Worm (Caenorhabditis elegans) whole organism, L2 larva: ENCODE data around the gene F22F1.3.

Source experiments
- C34F6.9 ChIP-seq: fragments of 150-350 bp; optimal IDR thresholded peaks from 2 replicates; lab custom pipeline; 2014; ENCODE audit warnings: missing biosample characterization, missing genetic modification characterization
- F13H6.1 ChIP-seq: sonication (generic microtip); optimal IDR thresholded peaks from 2 replicates; lab custom pipeline; 2016; ENCODE audit warnings: missing genetic modification characterization, missing compliant biosample characterization
- R02D3.7 ChIP-seq: fragments of 150-350 bp; optimal IDR thresholded peaks from 2 replicates; lab custom pipeline; 2014; ENCODE audit warnings: missing biosample characterization, missing genetic modification characterization
- Y55F3AM.14 ChIP-seq: fragments of 200-800 bp; sonication (Bioruptor generic); optimal IDR thresholded peaks from 2 replicates; lab custom pipeline; 2018; ENCODE audit warnings: mild to moderate bottlenecking, missing genetic modification characterization, missing compliant biosample characterization
- ZK546.5 ChIP-seq: sonication (generic microtip); optimal IDR thresholded peaks from 2 replicates; lab custom pipeline; 2017; ENCODE audit warnings: missing biosample characterization, missing genetic modification characterization
- alr-1 ChIP-seq: fragments of 150-350 bp; optimal IDR thresholded peaks from 2 replicates; lab custom pipeline; 2014; ENCODE audit warnings: missing biosample characterization, missing genetic modification characterization
- aly-2 ChIP-seq: fragments of 150-350 bp; optimal IDR thresholded peaks from 2 replicates; lab custom pipeline; 2014; ENCODE audit warnings: missing biosample characterization, missing genetic modification characterization
- ama-1 ChIP-seq: fragments of 150-350 bp; optimal IDR thresholded peaks from 2 replicates; lab custom pipeline; 2018; ENCODE audit warnings: inconsistent platforms
- blmp-1 ChIP-seq: sonication (generic microtip); optimal IDR thresholded peaks from 2 replicates; lab custom pipeline; 2017; ENCODE audit warnings: missing genetic modification characterization, mild to moderate bottlenecking, missing compliant biosample characterization, antibody characterized with exemption, moderate library complexity; ENCODE audit not compliant: insufficient read depth
- ceh-16 ChIP-seq: fragments of 150-350 bp; optimal IDR thresholded peaks from 2 replicates; lab custom pipeline; 2014; ENCODE audit warnings: missing biosample characterization, missing genetic modification characterization
- ceh-82 ChIP-seq: fragments of 150-350 bp; optimal IDR thresholded peaks from 2 replicates; lab custom pipeline; 2014; ENCODE audit warnings: missing biosample characterization, missing genetic modification characterization
- crh-2 ChIP-seq: sonication (generic microtip); optimal IDR thresholded peaks from 2 replicates; lab custom pipeline; 2017; ENCODE audit warnings: missing biosample characterization, missing genetic modification characterization
- dmd-4 ChIP-seq: sonication (generic microtip); optimal IDR thresholded peaks from 2 replicates; lab custom pipeline; 2017; ENCODE audit warnings: missing biosample characterization, missing genetic modification characterization
- egl-27 ChIP-seq: sonication (generic microtip); optimal IDR thresholded peaks from 3 replicates; lab custom pipeline; 2017; ENCODE audit warnings: missing biosample characterization, missing genetic modification reagents, missing genetic modification characterization
- elt-1 ChIP-seq: fragments of 150-350 bp; optimal IDR thresholded peaks from 2 replicates; lab custom pipeline; 2014; ENCODE audit warnings: missing biosample characterization, missing genetic modification characterization
- elt-3 ChIP-seq: sonication (generic microtip); optimal IDR thresholded peaks from 2 replicates; lab custom pipeline; 2017; ENCODE audit warnings: missing biosample characterization, missing genetic modification characterization
- fos-1 ChIP-seq: fragments of 150-350 bp; optimal IDR thresholded peaks from 2 replicates; lab custom pipeline; 2014; ENCODE audit warnings: missing biosample characterization, missing genetic modification characterization
- gmeb-1 ChIP-seq: fragments of 150-350 bp; optimal IDR thresholded peaks from 2 replicates; lab custom pipeline; 2014; ENCODE audit warnings: missing biosample characterization, missing genetic modification characterization
- lin-11 ChIP-seq: fragments of 150-350 bp; sonication (generic microtip); optimal IDR thresholded peaks from 2 replicates; lab custom pipeline; 2014; ENCODE audit warnings: missing biosample characterization, missing genetic modification characterization, inconsistent platforms, mixed read lengths
- lin-13 ChIP-seq: fragments of 150-350 bp; optimal IDR thresholded peaks from 2 replicates; lab custom pipeline; 2014; ENCODE audit warnings: missing biosample characterization, missing genetic modification reagents, missing genetic modification characterization
- lin-39 ChIP-seq: fragments of 150-350 bp; optimal IDR thresholded peaks from 2 replicates; lab custom pipeline; 2014; ENCODE audit warnings: missing biosample characterization, missing genetic modification reagents, missing genetic modification characterization
- lsy-2 ChIP-seq, 2 experiments: fragments of 150-350 bp in 1 of 2; sonication (generic microtip) in 1 of 2; optimal IDR thresholded peaks; 2 replicates each; lab custom pipeline; 2014 to 2017; ENCODE audit warnings: missing biosample characterization in 2 of 2, missing genetic modification characterization in 2 of 2
- mab-5 ChIP-seq: fragments of 150-350 bp; optimal IDR thresholded peaks from 2 replicates; lab custom pipeline; 2014; ENCODE audit warnings: missing biosample characterization, missing genetic modification characterization
- mbf-1 ChIP-seq: sonication (generic microtip); optimal IDR thresholded peaks from 2 replicates; lab custom pipeline; 2017; ENCODE audit warnings: missing biosample characterization, missing genetic modification characterization
- mdl-1 ChIP-seq, 2 experiments: fragments of 150-350 bp in 1 of 2; sonication (generic microtip) in 1 of 2; optimal IDR thresholded peaks; 2 replicates each; lab custom pipeline; 2017; ENCODE audit warnings: missing biosample characterization in 2 of 2, missing genetic modification characterization in 2 of 2
- nhr-10 ChIP-seq: sonication (generic microtip); optimal IDR thresholded peaks from 2 replicates; lab custom pipeline; 2017; ENCODE audit warnings: missing biosample characterization, missing genetic modification characterization
- nhr-11 ChIP-seq: fragments of 150-350 bp; optimal IDR thresholded peaks from 2 replicates; lab custom pipeline; 2014; ENCODE audit warnings: missing biosample characterization, missing genetic modification characterization
- nhr-12 ChIP-seq: fragments of 150-350 bp; optimal IDR thresholded peaks from 2 replicates; lab custom pipeline; 2014; ENCODE audit warnings: missing biosample characterization, missing genetic modification characterization
- nhr-129 ChIP-seq: fragments of 150-350 bp; optimal IDR thresholded peaks from 2 replicates; lab custom pipeline; 2014; ENCODE audit warnings: missing biosample characterization, missing genetic modification characterization
- nhr-21 ChIP-seq: fragments of 150-350 bp; optimal IDR thresholded peaks from 2 replicates; lab custom pipeline; 2014; ENCODE audit warnings: missing biosample characterization, missing genetic modification characterization
- nhr-23 ChIP-seq: fragments of 150-350 bp; optimal IDR thresholded peaks from 2 replicates; lab custom pipeline; 2014; ENCODE audit warnings: missing biosample characterization, missing genetic modification reagents, missing genetic modification characterization
- nhr-237 ChIP-seq: fragments of 150-350 bp; optimal IDR thresholded peaks from 2 replicates; lab custom pipeline; 2014; ENCODE audit warnings: missing biosample characterization, missing genetic modification characterization
- nhr-25 ChIP-seq: fragments of 150-350 bp; sonication (generic microtip); optimal IDR thresholded peaks from 3 replicates; lab custom pipeline; 2014; ENCODE audit warnings: missing biosample characterization, missing genetic modification characterization
- nhr-6 ChIP-seq: fragments of 150-350 bp; optimal IDR thresholded peaks from 2 replicates; lab custom pipeline; 2014; ENCODE audit warnings: missing biosample characterization, missing genetic modification characterization
- nhr-77 ChIP-seq: fragments of 150-350 bp; optimal IDR thresholded peaks from 2 replicates; lab custom pipeline; 2014; ENCODE audit warnings: missing biosample characterization, missing genetic modification characterization
- peb-1 ChIP-seq: fragments of 150-350 bp; optimal IDR thresholded peaks from 2 replicates; lab custom pipeline; 2014; ENCODE audit warnings: missing biosample characterization, missing genetic modification characterization
- sem-4 ChIP-seq: fragments of 150-350 bp; optimal IDR thresholded peaks from 2 replicates; lab custom pipeline; 2014; ENCODE audit warnings: missing biosample characterization, missing genetic modification reagents, missing genetic modification characterization
- skn-1 ChIP-seq: sonication (generic microtip); optimal IDR thresholded peaks from 2 replicates; lab custom pipeline; 2017; ENCODE audit warnings: missing biosample characterization, missing genetic modification characterization
- sma-3 ChIP-seq: sonication (generic microtip); optimal IDR thresholded peaks from 2 replicates; lab custom pipeline; 2016; ENCODE audit warnings: missing genetic modification reagents, missing genetic modification characterization, missing compliant biosample characterization
- sma-9 ChIP-seq, 2 experiments: fragments of 150-350 bp in 1 of 2; sonication (generic microtip) in 1 of 2; optimal IDR thresholded peaks; 2 replicates each; lab custom pipeline; 2014 to 2016; ENCODE audit warnings: missing genetic modification characterization in 2 of 2, mild to moderate bottlenecking in 1 of 2, missing biosample characterization in 1 of 2, missing compliant biosample characterization in 1 of 2, missing genetic modification reagents in 1 of 2, moderate library complexity in 1 of 2
- snpc-4 ChIP-seq: fragments of 150-350 bp; optimal IDR thresholded peaks from 2 replicates; lab custom pipeline; 2014; ENCODE audit warnings: missing biosample characterization, missing genetic modification characterization
- unc-39 ChIP-seq: fragments of 150-350 bp; optimal IDR thresholded peaks from 2 replicates; lab custom pipeline; 2014; ENCODE audit warnings: missing biosample characterization, missing genetic modification characterization
- unc-55 ChIP-seq: fragments of 150-350 bp; sonication (generic microtip); optimal IDR thresholded peaks from 3 replicates; lab custom pipeline; 2014; ENCODE audit warnings: missing biosample characterization, missing genetic modification reagents, missing genetic modification characterization
- unc-62 ChIP-seq: fragments of 150-350 bp; optimal IDR thresholded peaks from 2 replicates; lab custom pipeline; 2014; ENCODE audit warnings: missing biosample characterization, missing genetic modification reagents, missing genetic modification characterization
- zag-1 ChIP-seq: fragments of 150-350 bp; optimal IDR thresholded peaks from 2 replicates; lab custom pipeline; 2014; ENCODE audit warnings: missing biosample characterization, missing genetic modification characterization
- ztf-1 ChIP-seq: fragments of 200-800 bp; sonication (Bioruptor generic); conservative IDR thresholded peaks from 2 replicates; pipeline ENCODE4 v1.3.6; 2022; ENCODE audit warnings: missing genetic modification characterization, missing compliant biosample characterization
- ztf-11 ChIP-seq: sonication (generic microtip); optimal IDR thresholded peaks from 2 replicates; lab custom pipeline; 2017; ENCODE audit warnings: missing biosample characterization, missing genetic modification characterization
- ztf-4 ChIP-seq: fragments of 150-350 bp; optimal IDR thresholded peaks from 2 replicates; lab custom pipeline; 2014; ENCODE audit warnings: missing biosample characterization, missing genetic modification characterization

The F22F1.3 gene

DNA sequence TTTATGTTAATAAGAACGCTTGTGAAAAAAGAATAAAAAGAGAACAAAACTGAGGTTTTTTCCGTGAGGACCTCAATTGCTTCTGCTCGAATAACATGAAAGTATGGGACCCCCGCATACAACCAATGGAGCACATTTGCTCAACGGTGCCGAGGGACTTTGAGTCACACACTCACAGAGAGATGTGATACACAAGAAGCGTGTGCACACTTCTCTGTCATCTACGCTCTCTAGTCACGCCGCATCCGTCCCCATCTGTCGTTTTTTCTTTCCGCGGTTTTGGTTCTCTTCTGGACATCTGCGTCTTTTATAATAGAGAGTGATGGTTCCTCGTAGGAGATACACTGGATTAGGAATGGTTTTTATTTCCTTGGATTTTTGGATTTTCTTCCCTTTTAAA, 43.0 kb upstream of the F22F1.3 start:
- no peak for TF ChIP-seq nhr-237 (tag; lab: Kevin White, UChicago)
- TF ChIP-seq sma-3 (GFP tag; lab: Kevin White, UChicago), result no peak
- no peak for TF ChIP-seq nhr-6 (tag; lab: Kevin White, UChicago)
- TF ChIP-seq nhr-129, result peak; percentile 74
- TF ChIP-seq unc-55, result peak; percentile 87
- TF ChIP-seq unc-62 (GFP tag; lab: Kevin White, UChicago), result no peak
- TF ChIP-seq elt-1 (tag; lab: Kevin White, UChicago), result no peak
- TF ChIP-seq nhr-25 (tag; lab: Kevin White, UChicago), result no peak
- no peak for TF ChIP-seq egl-27 (tag; lab: Kevin White, UChicago)
- TF ChIP-seq lsy-2 (tag; optimal IDR thresholded peaks at IDR 0.05; lab: Kevin White, UChicago), result peak in 1 of 2 experiments; percentile 60
- TF ChIP-seq Y55F3AM.14 (GFP tag; lab: Kevin White, UChicago), result no peak
- TF ChIP-seq skn-1, result no peak
- TF ChIP-seq sem-4 (tag; lab: Kevin White, UChicago), result no peak
- TF ChIP-seq crh-2, result peak; percentile 33
- TF ChIP-seq lin-39, result no peak
- TF ChIP-seq elt-3 (tag; lab: Kevin White, UChicago), result no peak
- TF ChIP-seq snpc-4 (tag; lab: Kevin White, UChicago), result no peak
- TF ChIP-seq C34F6.9 (tag; lab: Kevin White, UChicago), result peak; percentile 65
- TF ChIP-seq ama-1 (lab: Kevin White, UChicago), result no peak
- no peak for TF ChIP-seq gmeb-1
- TF ChIP-seq lin-13 (GFP tag; lab: Kevin White, UChicago), result no peak
- TF ChIP-seq ZK546.5, result no peak
- no peak for TF ChIP-seq mbf-1 (tag; lab: Kevin White, UChicago)
- no peak for TF ChIP-seq nhr-12 (tag; lab: Kevin White, UChicago)
- TF ChIP-seq lin-11 (tag; lab: Kevin White, UChicago), result peak; percentile 3
- no peak for TF ChIP-seq ceh-82 (tag; lab: Kevin White, UChicago)
- TF ChIP-seq sma-9 (GFP tag; optimal IDR thresholded peaks at IDR 0.05; lab: Kevin White, UChicago), result peak; percentile 68
- TF ChIP-seq sma-9 (tag; optimal IDR thresholded peaks at IDR 0.05; lab: Kevin White, UChicago), result no peak
- no peak for TF ChIP-seq ztf-1 (GFP tag; lab: Robert Waterston, UW)
- TF ChIP-seq dmd-4, result no peak
- no peak for TF ChIP-seq nhr-10 (tag; lab: Kevin White, UChicago)
- peak; percentile 56 for TF ChIP-seq F13H6.1 (tag; lab: Kevin White, UChicago)
- TF ChIP-seq alr-1 (tag; lab: Kevin White, UChicago), result no peak
- peak; percentile 15 for TF ChIP-seq fos-1
- no peak for TF ChIP-seq unc-39 (tag; lab: Kevin White, UChicago)
- TF ChIP-seq ceh-16 (tag; lab: Kevin White, UChicago), result no peak
- TF ChIP-seq nhr-11 (tag; lab: Kevin White, UChicago), result no peak
- no peak for TF ChIP-seq peb-1 (tag; lab: Kevin White, UChicago)
- TF ChIP-seq mab-5 (tag; lab: Kevin White, UChicago), result no peak
- peak; percentile 67 for TF ChIP-seq zag-1 (tag; lab: Kevin White, UChicago)
- TF ChIP-seq nhr-77, result no peak
- TF ChIP-seq mdl-1 (tag; optimal IDR thresholded peaks at IDR 0.05; lab: Kevin White, UChicago), result peak in 1 of 2 experiments; percentile 58
- TF ChIP-seq nhr-23 (tag; lab: Kevin White, UChicago), result no peak
- TF ChIP-seq ztf-4 (tag; lab: Kevin White, UChicago), result no peak
- no peak for TF ChIP-seq R02D3.7 (tag; lab: Kevin White, UChicago)
- no peak for TF ChIP-seq blmp-1 (tag; lab: Kevin White, UChicago)
- no peak for TF ChIP-seq ztf-11
- no peak for TF ChIP-seq aly-2 (tag; lab: Kevin White, UChicago)
- TF ChIP-seq nhr-21 (tag; lab: Kevin White, UChicago), result no peak
